Fruit fly (Drosophila melanogaster) whole organism, prepupa: ENCODE measurements around the gene Droj2.
A peak's percentile ranks its signal among the peaks of the same experiment; 100 is the strongest.

ENCODE experiments used
- Blimp-1 ChIP-seq: fragments of 200-800 bp; sonication (Bioruptor generic); optimal IDR thresholded peaks from 3 replicates; lab custom pipeline; 2017; ENCODE audit warnings: missing biosample characterization, missing genetic modification characterization, mild to moderate bottlenecking, moderate library complexity, missing genetic modification reagents
- CG10669 ChIP-seq: fragments of 200-800 bp; sonication (Bioruptor generic); optimal IDR thresholded peaks from 3 replicates; lab custom pipeline; 2018; ENCODE audit warnings: missing biosample characterization, mild to moderate bottlenecking, missing genetic modification characterization, moderate library complexity
- CG11294 ChIP-seq: fragments of 200-800 bp; sonication (Bioruptor generic); IDR thresholded peaks from 2 replicates; pipeline ENCODE4 v1.3.6; 2022; ENCODE audit warnings: missing biosample characterization, missing genetic modification characterization
- CG15336 ChIP-seq: fragments of 200-800 bp; sonication (Bioruptor generic); IDR thresholded peaks from 2 replicates; pipeline ENCODE4 v1.3.6; 2022; ENCODE audit warnings: missing biosample characterization, missing genetic modification characterization
- CG1621 ChIP-seq: fragments of 200-800 bp; sonication (Bioruptor generic); optimal IDR thresholded peaks from 3 replicates; lab custom pipeline; 2018; ENCODE audit warnings: missing biosample characterization, mild to moderate bottlenecking, missing genetic modification characterization
- CG16779 ChIP-seq: fragments of 200-800 bp; sonication (Bioruptor generic); optimal IDR thresholded peaks from 3 replicates; lab custom pipeline; 2017; ENCODE audit warnings: missing biosample characterization, mild to moderate bottlenecking, missing genetic modification characterization
- CG3032 ChIP-seq: fragments of 200-800 bp; optimal IDR thresholded peaks from 2 replicates; lab custom pipeline; 2019; ENCODE audit warnings: missing biosample characterization, mild to moderate bottlenecking, missing genetic modification characterization, moderate library complexity
- CG34406 ChIP-seq: fragments of 200-800 bp; sonication (Bioruptor generic); optimal IDR thresholded peaks from 3 replicates; lab custom pipeline; 2016; ENCODE audit warnings: missing biosample characterization, missing genetic modification characterization
- CG4318 ChIP-seq: fragments of 200-800 bp; sonication (Bioruptor generic); optimal IDR thresholded peaks from 3 replicates; lab custom pipeline; 2017; ENCODE audit warnings: missing biosample characterization, mild to moderate bottlenecking, missing genetic modification characterization
- CG6792 ChIP-seq: fragments of 200-800 bp; sonication (Bioruptor generic); optimal IDR thresholded peaks from 3 replicates; lab custom pipeline; 2016; ENCODE audit warnings: missing biosample characterization, missing genetic modification characterization
- CG6808 ChIP-seq: fragments of 200-800 bp; sonication (Bioruptor generic); optimal IDR thresholded peaks from 3 replicates; lab custom pipeline; 2017; ENCODE audit warnings: missing biosample characterization, missing genetic modification characterization, mild to moderate bottlenecking, moderate library complexity, missing genetic modification reagents
- CG8319 ChIP-seq: fragments of 200-800 bp; sonication (Bioruptor generic); optimal IDR thresholded peaks from 3 replicates; lab custom pipeline; 2016; ENCODE audit warnings: missing biosample characterization, missing genetic modification characterization
- CG8632 ChIP-seq: fragments of 200-800 bp; sonication (Bioruptor generic); optimal IDR thresholded peaks from 3 replicates; lab custom pipeline; 2016; ENCODE audit warnings: missing biosample characterization, missing genetic modification characterization
- CG9139 ChIP-seq: fragments of 200-800 bp; sonication (Bioruptor generic); optimal IDR thresholded peaks from 3 replicates; lab custom pipeline; 2017; ENCODE audit warnings: missing biosample characterization, mild to moderate bottlenecking, missing genetic modification characterization
- Ets21C ChIP-seq: fragments of 200-800 bp; sonication (Bioruptor generic); optimal IDR thresholded peaks from 3 replicates; lab custom pipeline; 2016; ENCODE audit warnings: missing biosample characterization, missing genetic modification characterization
- Ets96B ChIP-seq: fragments of 200-800 bp; optimal IDR thresholded peaks from 2 replicates; lab custom pipeline; 2019; ENCODE audit warnings: missing biosample characterization, mild to moderate bottlenecking, missing genetic modification characterization, moderate library complexity
- Gug ChIP-seq: fragments of 200-800 bp; sonication (Bioruptor generic); IDR thresholded peaks from 2 replicates; pipeline ENCODE4 v1.3.6; 2022; ENCODE audit warnings: missing biosample characterization, missing genetic modification characterization
- Hr38 ChIP-seq: sonication (Bioruptor generic); optimal IDR thresholded peaks from 2 replicates; lab custom pipeline; 2016; ENCODE audit warnings: missing biosample characterization, missing genetic modification characterization
- Hr39 ChIP-seq: fragments of 200-800 bp; sonication (Bioruptor generic); optimal IDR thresholded peaks from 2 replicates; lab custom pipeline; 2016; ENCODE audit warnings: missing biosample characterization, missing genetic modification characterization
- Lpt ChIP-seq: fragments of 200-800 bp; sonication (Bioruptor generic); optimal IDR thresholded peaks from 3 replicates; lab custom pipeline; 2016; ENCODE audit warnings: missing biosample characterization, missing genetic modification characterization
- Met ChIP-seq: fragments of 200-800 bp; sonication (Bioruptor generic); optimal IDR thresholded peaks from 3 replicates; lab custom pipeline; 2016; ENCODE audit warnings: missing biosample characterization, missing genetic modification characterization
- Sox102F ChIP-seq: fragments of 200-800 bp; sonication (Bioruptor generic); optimal IDR thresholded peaks from 2 replicates; lab custom pipeline; 2016; ENCODE audit warnings: missing biosample characterization, mild to moderate bottlenecking, missing genetic modification characterization
- Sox15 ChIP-seq: fragments of 200-800 bp; sonication (Bioruptor generic); optimal IDR thresholded peaks from 3 replicates; lab custom pipeline; 2016; ENCODE audit warnings: missing biosample characterization, missing genetic modification characterization
- achi ChIP-seq: fragments of 200-800 bp; sonication (Bioruptor generic); optimal IDR thresholded peaks from 3 replicates; lab custom pipeline; 2016; ENCODE audit warnings: missing biosample characterization, missing genetic modification characterization
- acj6 ChIP-seq: fragments of 200-800 bp; sonication (Bioruptor generic); optimal IDR thresholded peaks from 3 replicates; lab custom pipeline; 2016; ENCODE audit warnings: missing biosample characterization, missing genetic modification characterization
- cyc ChIP-seq: fragments of 200-800 bp; sonication (Bioruptor generic); optimal IDR thresholded peaks from 3 replicates; lab custom pipeline; 2016; ENCODE audit warnings: missing biosample characterization, missing genetic modification characterization
- dac ChIP-seq: fragments of 200-800 bp; sonication (Bioruptor generic); optimal IDR thresholded peaks from 2 replicates; lab custom pipeline; 2017; ENCODE audit warnings: missing biosample characterization, mild to moderate bottlenecking, missing genetic modification characterization
- dsx ChIP-seq: fragments of 200-800 bp; optimal IDR thresholded peaks from 3 replicates; lab custom pipeline; 2019; ENCODE audit warnings: missing biosample characterization, mild to moderate bottlenecking, missing genetic modification characterization, moderate library complexity; ENCODE audit not compliant: poor library complexity, severe bottlenecking
- esn ChIP-seq: fragments of 200-800 bp; sonication (Bioruptor generic); optimal IDR thresholded peaks from 2 replicates; lab custom pipeline; 2016; ENCODE audit warnings: missing biosample characterization, mild to moderate bottlenecking, missing genetic modification characterization, moderate library complexity
- lz ChIP-seq: fragments of 200-800 bp; sonication (Bioruptor generic); optimal IDR thresholded peaks from 3 replicates; lab custom pipeline; 2016; ENCODE audit warnings: missing biosample characterization, missing genetic modification characterization
- net ChIP-seq: fragments of 200-800 bp; sonication (Bioruptor generic); optimal IDR thresholded peaks from 3 replicates; lab custom pipeline; 2016; ENCODE audit warnings: missing biosample characterization, missing genetic modification characterization
- spab ChIP-seq: fragments of 200-800 bp; sonication (Bioruptor generic); optimal IDR thresholded peaks from 2 replicates; lab custom pipeline; 2017; ENCODE audit warnings: missing biosample characterization, mild to moderate bottlenecking, missing genetic modification characterization, missing genetic modification reagents
- svp ChIP-seq: fragments of 200-800 bp; sonication (Bioruptor generic); peaks from one replicate; lab custom pipeline; 2016; ENCODE audit warnings: missing biosample characterization, missing genetic modification characterization
- topi ChIP-seq: fragments of 200-800 bp; sonication (Bioruptor generic); optimal IDR thresholded peaks from 3 replicates; lab custom pipeline; 2016; ENCODE audit warnings: missing biosample characterization, missing genetic modification characterization
- vri ChIP-seq: fragments of 200-800 bp; sonication (Bioruptor generic); optimal IDR thresholded peaks from 3 replicates; lab custom pipeline; 2016; ENCODE audit warnings: missing biosample characterization, mild to moderate bottlenecking, missing genetic modification characterization

Droj2 gene

DNA sequence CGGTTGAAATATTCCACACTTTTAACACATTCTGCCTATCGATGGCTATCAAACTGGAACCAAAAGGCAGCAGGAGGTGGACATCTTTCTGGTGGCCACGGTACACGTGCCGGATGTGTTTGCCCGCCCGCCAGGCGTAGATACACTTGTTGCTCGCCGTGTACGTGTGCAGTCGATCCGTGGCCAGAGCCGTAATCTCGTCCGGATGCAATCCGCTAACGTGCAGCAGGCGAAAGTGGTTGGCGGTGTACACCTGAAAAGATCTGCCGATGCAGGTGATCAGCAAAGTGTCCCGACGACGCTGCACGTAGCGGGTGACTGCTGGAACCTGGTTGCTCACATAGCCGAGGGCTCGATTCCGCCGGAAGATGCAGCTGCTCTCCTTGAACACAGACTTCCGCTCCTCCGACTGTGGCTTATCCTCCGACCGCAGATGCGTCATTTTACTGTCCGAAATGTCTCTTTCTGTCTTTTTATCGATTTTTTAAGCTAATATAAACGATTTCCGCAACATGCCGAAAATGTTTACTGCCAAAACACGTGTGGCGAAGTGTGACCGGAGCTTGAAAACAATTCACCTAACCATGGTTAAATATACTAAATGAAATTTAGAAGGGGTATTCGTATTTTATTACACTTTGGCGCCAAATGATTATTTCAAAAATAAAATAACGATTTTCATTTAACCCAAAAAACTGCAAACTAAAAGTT, 6.4 kb downstream of the Droj2 start, which contains the start of gene CG9799:
Gene CG9799, minus strand, starts transcription at position 550 of the 711 bp plus-strand sequence.
- TF ChIP-seq Hr38 (GFP tag; lab: Kevin White, UChicago) (no peak), CG4318 (no peak), Met (GFP tag; lab: Kevin White, UChicago) (no peak), CG6792 (GFP tag; lab: Kevin White, UChicago) (no peak), esn (GFP tag; lab: Kevin White, UChicago) (peak; percentile 2), cyc (GFP tag; lab: Kevin White, UChicago) (no peak), lz (GFP tag; lab: Kevin White, UChicago) (no peak), CG1621 (peak; percentile 78), CG34406 (no peak)

- peak; percentile 96 for TF ChIP-seq svp (GFP tag; lab: Kevin White, UChicago)
- TF ChIP-seq CG9139 (GFP tag; lab: Kevin White, UChicago) = no peak
- no peak for TF ChIP-seq Lpt (GFP tag; lab: Kevin White, UChicago)
Measured at dm6 chr3R:13390490-13390889, 8.6 kb downstream of the Droj2 start.

- TF ChIP-seq svp (GFP tag; lab: Kevin White, UChicago) (peak; percentile 96), CG15336 (no peak)
- TF ChIP-seq, all 60 proteins: peak for 1
Measured at dm6 chr3R:13393009-13393408, 11.1 kb downstream of the Droj2 start.

dm6 chr3R:13395133-13395532, 13.2 kb downstream of the Droj2 start, which contains the start of gene CCHa2:
CCHa2 (minus strand) TSS chr3R:13395197.
- TF ChIP-seq CG1621 = no peak
- no peak for TF ChIP-seq Lpt (GFP tag; lab: Kevin White, UChicago)
- no peak for TF ChIP-seq CG11294 (GFP tag; lab: Robert Waterston, UW)
- TF ChIP-seq svp (GFP tag; lab: Kevin White, UChicago) = no peak
- no peak for TF ChIP-seq CG6808
- no peak for TF ChIP-seq net (GFP tag; lab: Kevin White, UChicago)
- TF ChIP-seq CG8632 (GFP tag; lab: Kevin White, UChicago) = no peak
- TF ChIP-seq CG9139 (GFP tag; lab: Kevin White, UChicago) = no peak
- TF ChIP-seq Sox102F (GFP tag; lab: Kevin White, UChicago) = no peak
- no peak for TF ChIP-seq CG3032 (tag; lab: Kevin White, UChicago)
- no peak for TF ChIP-seq Sox15 (GFP tag; lab: Kevin White, UChicago)
- no peak for TF ChIP-seq topi (GFP tag; lab: Kevin White, UChicago)
- TF ChIP-seq CG15336 = no peak
- TF ChIP-seq spab = no peak

dm6 chr3R:13397040-13397439, 15.1 kb downstream of the Droj2 start, which contains the start of gene CG14374:
CG14374 (minus strand) TSS chr3R:13397140.
- no peak for TF ChIP-seq CG10669 (GFP tag; lab: Kevin White, UChicago)
- no peak for TF ChIP-seq Ets96B
- no peak for TF ChIP-seq Blimp-1 (GFP tag; lab: Kevin White, UChicago)
- no peak for TF ChIP-seq spab
- no peak for TF ChIP-seq esn (GFP tag; lab: Kevin White, UChicago)
- TF ChIP-seq CG3032 (tag; lab: Kevin White, UChicago) = no peak
- TF ChIP-seq vri (GFP tag; lab: Kevin White, UChicago) = no peak
- no peak for TF ChIP-seq CG8319
- no peak for TF ChIP-seq cyc (GFP tag; lab: Kevin White, UChicago)
- no peak for TF ChIP-seq Gug (GFP tag; lab: Robert Waterston, UW)
- TF ChIP-seq, all 60 proteins: peak for 0

DNA sequence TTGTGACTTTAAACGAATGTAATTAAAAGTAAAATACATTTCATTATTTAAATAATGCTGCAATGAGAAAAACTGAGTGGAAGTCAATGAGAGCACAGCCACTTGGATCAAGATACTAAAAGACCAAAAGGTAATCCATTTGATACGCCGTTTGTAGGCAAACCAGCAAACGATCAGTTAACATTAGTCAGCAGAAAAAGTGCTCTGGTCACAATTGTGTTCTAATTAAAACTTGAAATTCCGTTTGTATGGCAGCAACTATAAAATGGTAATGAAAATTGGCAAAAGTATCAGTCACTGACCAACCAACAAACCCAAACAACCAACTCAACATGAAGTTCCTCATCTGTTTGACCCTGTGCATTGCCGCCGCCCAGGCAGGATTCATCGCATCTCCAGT, 15.6 kb downstream of the Droj2 start, which contains the start of gene CG14377:
Gene CG14377, plus strand, starts transcription at position 301 of the 400 bp plus-strand sequence.
- TF ChIP-seq CG16779 (no peak), CG1621 (no peak), Hr38 (GFP tag; lab: Kevin White, UChicago) (no peak), dsx (GFP tag; lab: Kevin White, UChicago) (no peak), Sox102F (GFP tag; lab: Kevin White, UChicago) (no peak), CG8319 (no peak), achi (no peak), esn (GFP tag; lab: Kevin White, UChicago) (no peak), acj6 (GFP tag; lab: Kevin White, UChicago) (no peak), dac (GFP tag; lab: Kevin White, UChicago) (no peak), Hr39 (GFP tag; lab: Kevin White, UChicago) (no peak), Ets21C (no peak)
